Fruit fly (Drosophila melanogaster) whole organism, prepupa: ENCODE measurements around the gene Nufip.

Source experiments
- Blimp-1 ChIP-seq: fragments of 200-800 bp; sonication (Bioruptor generic); optimal IDR thresholded peaks from 3 replicates; lab custom pipeline; 2017; ENCODE audit warnings: missing biosample characterization, missing genetic modification characterization, mild to moderate bottlenecking, moderate library complexity, missing genetic modification reagents
- CG10631 ChIP-seq: fragments of 200-800 bp; sonication (Bioruptor generic); optimal IDR thresholded peaks from 2 replicates; lab custom pipeline; 2016; ENCODE audit warnings: missing biosample characterization, missing genetic modification characterization
- CG10669 ChIP-seq: fragments of 200-800 bp; sonication (Bioruptor generic); optimal IDR thresholded peaks from 3 replicates; lab custom pipeline; 2018; ENCODE audit warnings: missing biosample characterization, mild to moderate bottlenecking, missing genetic modification characterization, moderate library complexity
- CG11294 ChIP-seq: fragments of 200-800 bp; sonication (Bioruptor generic); IDR thresholded peaks from 2 replicates; pipeline ENCODE4 v1.3.6; 2022; ENCODE audit warnings: missing biosample characterization, missing genetic modification characterization
- CG11902 ChIP-seq: fragments of 200-800 bp; sonication (Bioruptor generic); optimal IDR thresholded peaks from 3 replicates; lab custom pipeline; 2016; ENCODE audit warnings: missing biosample characterization, missing genetic modification characterization
- CG15336 ChIP-seq: fragments of 200-800 bp; sonication (Bioruptor generic); IDR thresholded peaks from 2 replicates; pipeline ENCODE4 v1.3.6; 2022; ENCODE audit warnings: missing biosample characterization, missing genetic modification characterization
- CG3032 ChIP-seq: fragments of 200-800 bp; optimal IDR thresholded peaks from 2 replicates; lab custom pipeline; 2019; ENCODE audit warnings: missing biosample characterization, mild to moderate bottlenecking, missing genetic modification characterization, moderate library complexity
- CG31627 ChIP-seq: fragments of 200-800 bp; sonication (Bioruptor generic); optimal IDR thresholded peaks from 3 replicates; lab custom pipeline; 2016; ENCODE audit warnings: missing biosample characterization, missing genetic modification characterization
- CG32006 ChIP-seq: fragments of 200-800 bp; sonication (Bioruptor generic); optimal IDR thresholded peaks from 3 replicates; lab custom pipeline; 2017; ENCODE audit warnings: missing biosample characterization, mild to moderate bottlenecking, missing genetic modification characterization
- CG34406 ChIP-seq: fragments of 200-800 bp; sonication (Bioruptor generic); optimal IDR thresholded peaks from 3 replicates; lab custom pipeline; 2016; ENCODE audit warnings: missing biosample characterization, missing genetic modification characterization
- CG3919 ChIP-seq: fragments of 200-800 bp; sonication (Bioruptor generic); optimal IDR thresholded peaks from 3 replicates; lab custom pipeline; 2016; ENCODE audit warnings: missing biosample characterization, missing genetic modification characterization
- CG4318 ChIP-seq: fragments of 200-800 bp; sonication (Bioruptor generic); optimal IDR thresholded peaks from 3 replicates; lab custom pipeline; 2017; ENCODE audit warnings: missing biosample characterization, mild to moderate bottlenecking, missing genetic modification characterization
- CG6163 ChIP-seq: fragments of 200-800 bp; sonication (Bioruptor generic); IDR thresholded peaks from 3 replicates; pipeline ENCODE4 v1.3.6; 2022; ENCODE audit warnings: missing biosample characterization, missing genetic modification characterization
- CG6276 ChIP-seq: fragments of 200-800 bp; sonication (Bioruptor generic); optimal IDR thresholded peaks from 2 replicates; lab custom pipeline; 2017; ENCODE audit warnings: missing biosample characterization, mild to moderate bottlenecking, missing genetic modification characterization
- CG6792 ChIP-seq: fragments of 200-800 bp; sonication (Bioruptor generic); optimal IDR thresholded peaks from 3 replicates; lab custom pipeline; 2016; ENCODE audit warnings: missing biosample characterization, missing genetic modification characterization
- CG6808 ChIP-seq: fragments of 200-800 bp; sonication (Bioruptor generic); optimal IDR thresholded peaks from 3 replicates; lab custom pipeline; 2017; ENCODE audit warnings: missing biosample characterization, missing genetic modification characterization, mild to moderate bottlenecking, moderate library complexity, missing genetic modification reagents
- CG7368 ChIP-seq: fragments of 200-800 bp; sonication (Bioruptor generic); optimal IDR thresholded peaks from 3 replicates; lab custom pipeline; 2016; ENCODE audit warnings: missing biosample characterization, missing genetic modification characterization
- CG8119 ChIP-seq: fragments of 200-800 bp; sonication (Bioruptor generic); IDR thresholded peaks from 3 replicates; pipeline ENCODE4 v1.3.6; 2022; ENCODE audit warnings: missing biosample characterization, missing genetic modification characterization
- CG8632 ChIP-seq: fragments of 200-800 bp; sonication (Bioruptor generic); optimal IDR thresholded peaks from 3 replicates; lab custom pipeline; 2016; ENCODE audit warnings: missing biosample characterization, missing genetic modification characterization
- CG9139 ChIP-seq: fragments of 200-800 bp; sonication (Bioruptor generic); optimal IDR thresholded peaks from 3 replicates; lab custom pipeline; 2017; ENCODE audit warnings: missing biosample characterization, mild to moderate bottlenecking, missing genetic modification characterization
- Eip75B ChIP-seq: fragments of 200-800 bp; sonication (Bioruptor generic); optimal IDR thresholded peaks from 3 replicates; lab custom pipeline; 2016; ENCODE audit warnings: missing biosample characterization, missing genetic modification characterization
- Eip78C ChIP-seq: fragments of 200-800 bp; sonication (Bioruptor generic); peaks from one replicate; lab custom pipeline; 2016; ENCODE audit warnings: missing biosample characterization, missing genetic modification characterization
- Ets21C ChIP-seq: fragments of 200-800 bp; sonication (Bioruptor generic); optimal IDR thresholded peaks from 3 replicates; lab custom pipeline; 2016; ENCODE audit warnings: missing biosample characterization, missing genetic modification characterization
- Hr39 ChIP-seq: fragments of 200-800 bp; sonication (Bioruptor generic); optimal IDR thresholded peaks from 2 replicates; lab custom pipeline; 2016; ENCODE audit warnings: missing biosample characterization, missing genetic modification characterization
- Hr4 ChIP-seq: fragments of 200-800 bp; sonication (Bioruptor generic); optimal IDR thresholded peaks from 3 replicates; lab custom pipeline; 2016; ENCODE audit warnings: missing biosample characterization, missing genetic modification characterization
- Lpt ChIP-seq: fragments of 200-800 bp; sonication (Bioruptor generic); optimal IDR thresholded peaks from 3 replicates; lab custom pipeline; 2016; ENCODE audit warnings: missing biosample characterization, missing genetic modification characterization
- Met ChIP-seq: fragments of 200-800 bp; sonication (Bioruptor generic); optimal IDR thresholded peaks from 3 replicates; lab custom pipeline; 2016; ENCODE audit warnings: missing biosample characterization, missing genetic modification characterization
- OdsH ChIP-seq: fragments of 200-800 bp; sonication (Bioruptor generic); optimal IDR thresholded peaks from 3 replicates; lab custom pipeline; 2016; ENCODE audit warnings: missing biosample characterization, missing genetic modification characterization
- Smox ChIP-seq: fragments of 200-800 bp; sonication (Bioruptor generic); optimal IDR thresholded peaks from 3 replicates; lab custom pipeline; 2016; ENCODE audit warnings: missing biosample characterization, missing genetic modification characterization
- Sox14 ChIP-seq: fragments of 200-800 bp; sonication (Bioruptor generic); optimal IDR thresholded peaks from 3 replicates; lab custom pipeline; 2016; ENCODE audit warnings: missing biosample characterization, missing genetic modification characterization
- cyc ChIP-seq: fragments of 200-800 bp; sonication (Bioruptor generic); optimal IDR thresholded peaks from 3 replicates; lab custom pipeline; 2016; ENCODE audit warnings: missing biosample characterization, missing genetic modification characterization
- dsx ChIP-seq: fragments of 200-800 bp; optimal IDR thresholded peaks from 3 replicates; lab custom pipeline; 2019; ENCODE audit warnings: missing biosample characterization, mild to moderate bottlenecking, missing genetic modification characterization, moderate library complexity; ENCODE audit not compliant: poor library complexity, severe bottlenecking
- esn ChIP-seq: fragments of 200-800 bp; sonication (Bioruptor generic); optimal IDR thresholded peaks from 2 replicates; lab custom pipeline; 2016; ENCODE audit warnings: missing biosample characterization, mild to moderate bottlenecking, missing genetic modification characterization, moderate library complexity
- fd59A ChIP-seq: fragments of 200-800 bp; sonication (Bioruptor generic); optimal IDR thresholded peaks from 2 replicates; lab custom pipeline; 2017; ENCODE audit warnings: missing biosample characterization, mild to moderate bottlenecking, missing genetic modification characterization, missing genetic modification reagents
- lz ChIP-seq: fragments of 200-800 bp; sonication (Bioruptor generic); optimal IDR thresholded peaks from 3 replicates; lab custom pipeline; 2016; ENCODE audit warnings: missing biosample characterization, missing genetic modification characterization
- pdm3 ChIP-seq: fragments of 200-800 bp; sonication (Bioruptor generic); optimal IDR thresholded peaks from 3 replicates; lab custom pipeline; 2016; ENCODE audit warnings: missing biosample characterization, missing genetic modification characterization
- salr ChIP-seq, 2 experiments: fragments of 200-800 bp; sonication (Bioruptor generic); optimal IDR thresholded peaks; 3 replicates each; lab custom pipeline; 2016 to 2018; ENCODE audit warnings: missing biosample characterization in 2 of 2, missing genetic modification characterization in 2 of 2, mild to moderate bottlenecking in 1 of 2
- spab ChIP-seq: fragments of 200-800 bp; sonication (Bioruptor generic); optimal IDR thresholded peaks from 2 replicates; lab custom pipeline; 2017; ENCODE audit warnings: missing biosample characterization, mild to moderate bottlenecking, missing genetic modification characterization, missing genetic modification reagents
- ss ChIP-seq, 2 experiments: fragments of 200-800 bp; sonication (Bioruptor generic); optimal IDR thresholded peaks; 2 replicates in 1 of 2; 3 replicates in 1 of 2; lab custom pipeline; 2017 to 2018; ENCODE audit warnings: mild to moderate bottlenecking in 2 of 2, missing biosample characterization in 2 of 2, missing genetic modification characterization in 2 of 2, moderate library complexity in 1 of 2
- svp ChIP-seq: fragments of 200-800 bp; sonication (Bioruptor generic); peaks from one replicate; lab custom pipeline; 2016; ENCODE audit warnings: missing biosample characterization, missing genetic modification characterization
- topi ChIP-seq: fragments of 200-800 bp; sonication (Bioruptor generic); optimal IDR thresholded peaks from 3 replicates; lab custom pipeline; 2016; ENCODE audit warnings: missing biosample characterization, missing genetic modification characterization
- vri ChIP-seq: fragments of 200-800 bp; sonication (Bioruptor generic); optimal IDR thresholded peaks from 3 replicates; lab custom pipeline; 2016; ENCODE audit warnings: missing biosample characterization, mild to moderate bottlenecking, missing genetic modification characterization

Nufip gene

dm6 chr3L:18744188-18744587 is 4.0 kb downstream of the Nufip start, which contains the start of gene CG6885:
TSS of gene CG6885 (plus strand) at chr3L:18744488.
- no peak for TF ChIP-seq CG6792 (GFP tag; lab: Kevin White, UChicago)
- no peak for TF ChIP-seq CG11902 (GFP tag; lab: Kevin White, UChicago)
- no peak for TF ChIP-seq ss (GFP tag; optimal IDR thresholded peaks at IDR 0.05; lab: Kevin White, UChicago)
- TF ChIP-seq CG3032 (tag; lab: Kevin White, UChicago) = no peak
- no peak for TF ChIP-seq salr (GFP tag; optimal IDR thresholded peaks at IDR 0.05; lab: Kevin White, UChicago)
- no peak for TF ChIP-seq Hr39 (GFP tag; lab: Kevin White, UChicago)
- TF ChIP-seq pdm3 = no peak
- TF ChIP-seq CG9139 (GFP tag; lab: Kevin White, UChicago) = no peak
- TF ChIP-seq Sox14 (GFP tag; lab: Kevin White, UChicago) = no peak
- TF ChIP-seq CG8632 = no peak
- TF ChIP-seq CG32006 (GFP tag; lab: Kevin White, UChicago) = no peak
- TF ChIP-seq Lpt (GFP tag; lab: Kevin White, UChicago) = no peak
- TF ChIP-seq CG4318 (GFP tag; lab: Kevin White, UChicago) = no peak
- TF ChIP-seq OdsH (GFP tag; lab: Kevin White, UChicago) = no peak

dm6 chr3L:18743679-18744078 is 4.5 kb downstream of the Nufip start:
- TF ChIP-seq Eip78C (GFP tag; lab: Kevin White, UChicago) = peak; percentile 38
- no peak for TF ChIP-seq CG4318 (GFP tag; lab: Kevin White, UChicago)

dm6 chr3L:18742935-18743466 is 5.2 kb downstream of the Nufip start:
- TF ChIP-seq CG6163 (GFP tag; lab: Robert Waterston, UW) (no peak), Smox (GFP tag; lab: Kevin White, UChicago) (no peak), Sox14 (GFP tag; lab: Kevin White, UChicago) (no peak), Hr39 (GFP tag; lab: Kevin White, UChicago) (no peak), CG6808 (no peak), CG6792 (GFP tag; lab: Kevin White, UChicago) (no peak), CG10631 (no peak), fd59A (GFP tag; lab: Kevin White, UChicago) (no peak), esn (GFP tag; lab: Kevin White, UChicago) (no peak), CG8632 (no peak), dsx (GFP tag; lab: Kevin White, UChicago) (no peak), CG11294 (GFP tag; lab: Robert Waterston, UW) (no peak), Ets21C (no peak), CG7368 (no peak), svp (no peak), CG3919 (GFP tag; lab: Kevin White, UChicago) (no peak), lz (no peak), CG15336 (GFP tag; lab: Robert Waterston, UW) (no peak)

dm6 chr3L:18723172-18723571 is 25.0 kb downstream of the Nufip start, which contains the start of gene CG12477:
TSS of gene CG12477 (minus strand) at chr3L:18723272.
- TF ChIP-seq CG6276 (GFP tag; lab: Kevin White, UChicago) = no peak

- no peak for TF ChIP-seq CG34406 (GFP tag; lab: Kevin White, UChicago)
- TF ChIP-seq Met (GFP tag; lab: Kevin White, UChicago) = no peak
- TF ChIP-seq CG11902 (GFP tag; lab: Kevin White, UChicago) = no peak
- TF ChIP-seq cyc (GFP tag; lab: Kevin White, UChicago) = no peak
- no peak for TF ChIP-seq CG8119 (GFP tag; lab: Robert Waterston, UW)
- no peak for TF ChIP-seq lz
- TF ChIP-seq spab (GFP tag; lab: Kevin White, UChicago) = no peak
- TF ChIP-seq dsx (GFP tag; lab: Kevin White, UChicago) = no peak
- no peak for TF ChIP-seq CG10631
- TF ChIP-seq CG31627 (GFP tag; lab: Kevin White, UChicago) = no peak
- TF ChIP-seq topi (GFP tag; lab: Kevin White, UChicago) = no peak
- no peak for TF ChIP-seq Hr4 (GFP tag; lab: Kevin White, UChicago)
- TF ChIP-seq vri = no peak
- TF ChIP-seq Sox14 (GFP tag; lab: Kevin White, UChicago) = no peak
- TF ChIP-seq pdm3 = no peak
- TF ChIP-seq Eip75B (GFP tag; lab: Kevin White, UChicago) = no peak
- no peak for TF ChIP-seq CG10669 (GFP tag; lab: Kevin White, UChicago)
- no peak for TF ChIP-seq CG3919 (GFP tag; lab: Kevin White, UChicago)
- no peak for TF ChIP-seq Eip78C (GFP tag; lab: Kevin White, UChicago)
- no peak for TF ChIP-seq Blimp-1 (GFP tag; lab: Kevin White, UChicago)
Observed at dm6 chr3L:18698312-18698711, 49.9 kb downstream of the Nufip start, which contains the start of gene Dic4. TSS of gene Dic4 (minus strand) at chr3L:18698412.
